Worm (Caenorhabditis elegans) whole organism, L2 larva: Measurements from ENCODE around the gene T16G12.1.
"Not testable (repeated sequence)": the region's sequence is repeated elsewhere in the genome, so short reads cannot be mapped to it uniquely, and the experiment has no call there.

ENCODE experiments used
- F13H6.1 ChIP-seq: sonication (generic microtip); optimal IDR thresholded peaks from 2 replicates; lab custom pipeline; 2016; ENCODE audit warnings: missing genetic modification characterization, missing compliant biosample characterization
- R02D3.7 ChIP-seq: fragments of 150-350 bp; optimal IDR thresholded peaks from 2 replicates; lab custom pipeline; 2014; ENCODE audit warnings: missing biosample characterization, missing genetic modification characterization
- ZK546.5 ChIP-seq: sonication (generic microtip); optimal IDR thresholded peaks from 2 replicates; lab custom pipeline; 2017; ENCODE audit warnings: missing biosample characterization, missing genetic modification characterization
- alr-1 ChIP-seq: fragments of 150-350 bp; optimal IDR thresholded peaks from 2 replicates; lab custom pipeline; 2014; ENCODE audit warnings: missing biosample characterization, missing genetic modification characterization
- blmp-1 ChIP-seq: sonication (generic microtip); optimal IDR thresholded peaks from 2 replicates; lab custom pipeline; 2017; ENCODE audit warnings: missing genetic modification characterization, mild to moderate bottlenecking, missing compliant biosample characterization, antibody characterized with exemption, moderate library complexity; ENCODE audit not compliant: insufficient read depth
- ceh-16 ChIP-seq: fragments of 150-350 bp; optimal IDR thresholded peaks from 2 replicates; lab custom pipeline; 2014; ENCODE audit warnings: missing biosample characterization, missing genetic modification characterization
- ceh-82 ChIP-seq: fragments of 150-350 bp; optimal IDR thresholded peaks from 2 replicates; lab custom pipeline; 2014; ENCODE audit warnings: missing biosample characterization, missing genetic modification characterization
- dmd-4 ChIP-seq: sonication (generic microtip); optimal IDR thresholded peaks from 2 replicates; lab custom pipeline; 2017; ENCODE audit warnings: missing biosample characterization, missing genetic modification characterization
- egl-27 ChIP-seq: sonication (generic microtip); optimal IDR thresholded peaks from 3 replicates; lab custom pipeline; 2017; ENCODE audit warnings: missing biosample characterization, missing genetic modification reagents, missing genetic modification characterization
- elt-1 ChIP-seq: fragments of 150-350 bp; optimal IDR thresholded peaks from 2 replicates; lab custom pipeline; 2014; ENCODE audit warnings: missing biosample characterization, missing genetic modification characterization
- fos-1 ChIP-seq: fragments of 150-350 bp; optimal IDR thresholded peaks from 2 replicates; lab custom pipeline; 2014; ENCODE audit warnings: missing biosample characterization, missing genetic modification characterization
- gmeb-1 ChIP-seq: fragments of 150-350 bp; optimal IDR thresholded peaks from 2 replicates; lab custom pipeline; 2014; ENCODE audit warnings: missing biosample characterization, missing genetic modification characterization
- lin-11 ChIP-seq: fragments of 150-350 bp; sonication (generic microtip); optimal IDR thresholded peaks from 2 replicates; lab custom pipeline; 2014; ENCODE audit warnings: missing biosample characterization, missing genetic modification characterization, inconsistent platforms, mixed read lengths
- lin-13 ChIP-seq: fragments of 150-350 bp; optimal IDR thresholded peaks from 2 replicates; lab custom pipeline; 2014; ENCODE audit warnings: missing biosample characterization, missing genetic modification reagents, missing genetic modification characterization
- lin-39 ChIP-seq: fragments of 150-350 bp; optimal IDR thresholded peaks from 2 replicates; lab custom pipeline; 2014; ENCODE audit warnings: missing biosample characterization, missing genetic modification reagents, missing genetic modification characterization
- mab-5 ChIP-seq: fragments of 150-350 bp; optimal IDR thresholded peaks from 2 replicates; lab custom pipeline; 2014; ENCODE audit warnings: missing biosample characterization, missing genetic modification characterization
- mbf-1 ChIP-seq: sonication (generic microtip); optimal IDR thresholded peaks from 2 replicates; lab custom pipeline; 2017; ENCODE audit warnings: missing biosample characterization, missing genetic modification characterization
- mdl-1 ChIP-seq, 2 experiments: fragments of 150-350 bp in 1 of 2; sonication (generic microtip) in 1 of 2; optimal IDR thresholded peaks; 2 replicates each; lab custom pipeline; 2017; ENCODE audit warnings: missing biosample characterization in 2 of 2, missing genetic modification characterization in 2 of 2
- nhr-10 ChIP-seq: sonication (generic microtip); optimal IDR thresholded peaks from 2 replicates; lab custom pipeline; 2017; ENCODE audit warnings: missing biosample characterization, missing genetic modification characterization
- nhr-11 ChIP-seq: fragments of 150-350 bp; optimal IDR thresholded peaks from 2 replicates; lab custom pipeline; 2014; ENCODE audit warnings: missing biosample characterization, missing genetic modification characterization
- nhr-21 ChIP-seq: fragments of 150-350 bp; optimal IDR thresholded peaks from 2 replicates; lab custom pipeline; 2014; ENCODE audit warnings: missing biosample characterization, missing genetic modification characterization
- nhr-23 ChIP-seq: fragments of 150-350 bp; optimal IDR thresholded peaks from 2 replicates; lab custom pipeline; 2014; ENCODE audit warnings: missing biosample characterization, missing genetic modification reagents, missing genetic modification characterization
- nhr-25 ChIP-seq: fragments of 150-350 bp; sonication (generic microtip); optimal IDR thresholded peaks from 3 replicates; lab custom pipeline; 2014; ENCODE audit warnings: missing biosample characterization, missing genetic modification characterization
- nhr-6 ChIP-seq: fragments of 150-350 bp; optimal IDR thresholded peaks from 2 replicates; lab custom pipeline; 2014; ENCODE audit warnings: missing biosample characterization, missing genetic modification characterization
- sem-4 ChIP-seq: fragments of 150-350 bp; optimal IDR thresholded peaks from 2 replicates; lab custom pipeline; 2014; ENCODE audit warnings: missing biosample characterization, missing genetic modification reagents, missing genetic modification characterization
- skn-1 ChIP-seq: sonication (generic microtip); optimal IDR thresholded peaks from 2 replicates; lab custom pipeline; 2017; ENCODE audit warnings: missing biosample characterization, missing genetic modification characterization
- sma-9 ChIP-seq, 2 experiments: fragments of 150-350 bp in 1 of 2; sonication (generic microtip) in 1 of 2; optimal IDR thresholded peaks; 2 replicates each; lab custom pipeline; 2014 to 2016; ENCODE audit warnings: missing genetic modification characterization in 2 of 2, mild to moderate bottlenecking in 1 of 2, missing biosample characterization in 1 of 2, missing compliant biosample characterization in 1 of 2, missing genetic modification reagents in 1 of 2, moderate library complexity in 1 of 2
- snpc-4 ChIP-seq: fragments of 150-350 bp; optimal IDR thresholded peaks from 2 replicates; lab custom pipeline; 2014; ENCODE audit warnings: missing biosample characterization, missing genetic modification characterization
- unc-39 ChIP-seq: fragments of 150-350 bp; optimal IDR thresholded peaks from 2 replicates; lab custom pipeline; 2014; ENCODE audit warnings: missing biosample characterization, missing genetic modification characterization
- unc-55 ChIP-seq: fragments of 150-350 bp; sonication (generic microtip); optimal IDR thresholded peaks from 3 replicates; lab custom pipeline; 2014; ENCODE audit warnings: missing biosample characterization, missing genetic modification reagents, missing genetic modification characterization
- zag-1 ChIP-seq: fragments of 150-350 bp; optimal IDR thresholded peaks from 2 replicates; lab custom pipeline; 2014; ENCODE audit warnings: missing biosample characterization, missing genetic modification characterization
- ztf-1 ChIP-seq: fragments of 200-800 bp; sonication (Bioruptor generic); conservative IDR thresholded peaks from 2 replicates; pipeline ENCODE4 v1.3.6; 2022; ENCODE audit warnings: missing genetic modification characterization, missing compliant biosample characterization
- ztf-11 ChIP-seq: sonication (generic microtip); optimal IDR thresholded peaks from 2 replicates; lab custom pipeline; 2017; ENCODE audit warnings: missing biosample characterization, missing genetic modification characterization
- ztf-4 ChIP-seq: fragments of 150-350 bp; optimal IDR thresholded peaks from 2 replicates; lab custom pipeline; 2014; ENCODE audit warnings: missing biosample characterization, missing genetic modification characterization

The T16G12.1 gene

DNA sequence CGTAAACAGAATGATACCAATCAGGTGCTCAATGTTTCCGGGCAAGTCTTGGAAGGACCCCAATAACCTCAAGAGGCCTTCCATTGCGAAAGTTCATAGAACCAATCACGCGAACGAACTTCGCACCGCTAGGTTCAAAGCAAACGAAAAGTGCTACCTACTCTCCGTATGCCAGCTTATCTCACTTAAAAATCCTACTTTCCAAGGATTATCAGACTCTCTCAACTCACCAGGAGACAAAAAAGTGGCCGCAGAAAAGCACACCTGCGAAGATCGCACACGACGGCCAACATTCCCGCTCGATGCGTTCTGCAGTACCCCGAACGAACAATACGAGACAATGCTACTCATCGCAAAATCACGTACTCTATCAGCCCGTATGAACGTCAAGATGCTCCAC is 3.7 kb upstream of the T16G12.1 start, which contains the start of gene T16G12.12:
TSS of gene T16G12.12 (plus strand) at position 301 of the 400 bp plus-strand sequence.
- TF ChIP-seq nhr-11; nhr-10 (tag; lab: Kevin White, UChicago); egl-27 (tag; lab: Kevin White, UChicago): not testable (repeated sequence)

- not testable (repeated sequence) for TF ChIP-seq ceh-16 (tag; lab: Kevin White, UChicago); skn-1; ZK546.5 (tag; lab: Kevin White, UChicago)
These were observed 664 bp upstream of the T16G12.1 start, which contains the start of gene T16G12.3 for ce11 chrIII:10050321-10050720. Gene T16G12.3, plus strand, starts transcription at chrIII:10050621.

- no peak for TF ChIP-seq nhr-11
- TF ChIP-seq ztf-1: no peak
- no peak for TF ChIP-seq nhr-23 (tag; lab: Kevin White, UChicago)
- TF ChIP-seq nhr-25 (tag; lab: Kevin White, UChicago): no peak
- no peak for TF ChIP-seq ceh-82 (tag; lab: Kevin White, UChicago)
- no peak for TF ChIP-seq sma-9 (GFP tag; optimal IDR thresholded peaks at IDR 0.05; lab: Kevin White, UChicago)
- TF ChIP-seq sma-9 (tag; optimal IDR thresholded peaks at IDR 0.05; lab: Kevin White, UChicago): no peak
- TF ChIP-seq, all 48 proteins: peak for 0
These were observed 9.6 kb downstream of the T16G12.1 start, which contains the start of gene T16G12.7 for ce11 chrIII:10040013-10040412. Gene T16G12.7, minus strand, starts transcription at chrIII:10040113.

ce11 chrIII:10037150-10037549 is 12.5 kb downstream of the T16G12.1 start, which contains the start of gene M04D8.7:
Gene M04D8.7, plus strand, starts transcription at chrIII:10037450.
- no peak for TF ChIP-seq lin-39 (tag; lab: Kevin White, UChicago)
- TF ChIP-seq nhr-21 (tag; lab: Kevin White, UChicago): no peak
- TF ChIP-seq R02D3.7 (tag; lab: Kevin White, UChicago): no peak
- TF ChIP-seq lin-13: no peak
- TF ChIP-seq unc-39: no peak
- TF ChIP-seq unc-55 (GFP tag; lab: Kevin White, UChicago): no peak
- no peak for TF ChIP-seq alr-1 (tag; lab: Kevin White, UChicago)
- TF ChIP-seq sem-4 (tag; lab: Kevin White, UChicago): no peak

ce11 chrIII:10035783-10036182 is 13.9 kb downstream of the T16G12.1 start, which contains the start of gene xbx-3:
Gene xbx-3, plus strand, starts transcription at chrIII:10035945.
- TF ChIP-seq ztf-11 (tag; lab: Kevin White, UChicago) (no peak), nhr-21 (tag; lab: Kevin White, UChicago) (peak; percentile 24)

- TF ChIP-seq F13H6.1 (tag; lab: Kevin White, UChicago) (no peak), blmp-1 (tag; lab: Kevin White, UChicago) (no peak), mbf-1 (tag; lab: Kevin White, UChicago) (no peak), nhr-25 (tag; lab: Kevin White, UChicago) (no peak), mab-5 (tag; lab: Kevin White, UChicago) (no peak), dmd-4 (tag; lab: Kevin White, UChicago) (no peak), ztf-4 (tag; lab: Kevin White, UChicago) (no peak), skn-1 (no peak), nhr-11 (no peak), alr-1 (tag; lab: Kevin White, UChicago) (no peak), nhr-6 (tag; lab: Kevin White, UChicago) (no peak), ztf-1 (no peak), zag-1 (tag; lab: Kevin White, UChicago) (no peak), fos-1 (no peak), unc-39 (no peak), snpc-4 (tag; lab: Kevin White, UChicago) (no peak), lin-11 (tag; lab: Kevin White, UChicago) (no peak), elt-1 (tag; lab: Kevin White, UChicago) (no peak), gmeb-1 (tag; lab: Kevin White, UChicago) (no peak), mdl-1 (tag; optimal IDR thresholded peaks at IDR 0.05; lab: Kevin White, UChicago) (no peak)
- TF ChIP-seq, all 48 proteins: peak for 0
These were observed 15.8 kb downstream of the T16G12.1 start, which contains the start of gene M04D8.8 for ce11 chrIII:10033881-10034280. Gene M04D8.8, plus strand, starts transcription at chrIII:10034181.
